Worm (Caenorhabditis elegans) whole organism, L1 larva: ENCODE measurements around the gene sox-3.

ENCODE experiments used
- egl-27 ChIP-seq, 2 experiments: fragments of 150-350 bp in 1 of 2; sonication (generic microtip); optimal IDR thresholded peaks; 3 replicates each; lab custom pipeline; 2017 to 2018; ENCODE audit warnings: missing biosample characterization in 2 of 2, missing genetic modification characterization in 2 of 2, missing genetic modification reagents in 2 of 2
- fkh-8 ChIP-seq: sonication (generic microtip); optimal IDR thresholded peaks from 2 replicates; lab custom pipeline; 2016; ENCODE audit warnings: mild to moderate bottlenecking, missing genetic modification characterization, missing compliant biosample characterization
- lin-35 ChIP-seq, 2 experiments: fragments of 150-350 bp; optimal IDR thresholded peaks; 2 replicates each; lab custom pipeline; 2014; ENCODE audit warnings: missing biosample characterization in 2 of 2, missing genetic modification characterization in 2 of 2, missing genetic modification reagents in 2 of 2
- nhr-71 ChIP-seq: sonication (generic microtip); optimal IDR thresholded peaks from 2 replicates; lab custom pipeline; 2016; ENCODE audit warnings: mild to moderate bottlenecking, missing genetic modification characterization, moderate library complexity, missing compliant biosample characterization
- snpc-4 ChIP-seq: fragments of 150-350 bp; optimal IDR thresholded peaks from 2 replicates; lab custom pipeline; 2014; ENCODE audit warnings: missing biosample characterization, missing genetic modification characterization
- unc-130 ChIP-seq: fragments of 150-350 bp; optimal IDR thresholded peaks from 2 replicates; lab custom pipeline; 2017; ENCODE audit warnings: missing biosample characterization, missing genetic modification characterization, inconsistent platforms

Gene sox-3

ce11 chrX:14645392-14645791, 47.4 kb downstream of the sox-3 start, which contains the start of gene F54E4.4:
Gene F54E4.4 (minus strand): TSS chrX:14645492.
- no peak for TF ChIP-seq snpc-4 (tag; lab: Kevin White, UChicago)
- no peak for TF ChIP-seq unc-130 (tag; lab: Kevin White, UChicago)
- TF ChIP-seq fkh-8 (tag; lab: Kevin White, UChicago) = no peak
- no peak for TF ChIP-seq lin-35 (GFP tag; optimal IDR thresholded peaks at IDR 0.05; lab: Kevin White, UChicago)
- no peak for TF ChIP-seq nhr-71 (tag; lab: Kevin White, UChicago)
- TF ChIP-seq egl-27 (tag; optimal IDR thresholded peaks at IDR 0.05; lab: Kevin White, UChicago) = no peak
- TF ChIP-seq, all 84 proteins: peak for 0
